Worm (Caenorhabditis elegans): ENCODE results near the gene enu-3.1.

DNA sequence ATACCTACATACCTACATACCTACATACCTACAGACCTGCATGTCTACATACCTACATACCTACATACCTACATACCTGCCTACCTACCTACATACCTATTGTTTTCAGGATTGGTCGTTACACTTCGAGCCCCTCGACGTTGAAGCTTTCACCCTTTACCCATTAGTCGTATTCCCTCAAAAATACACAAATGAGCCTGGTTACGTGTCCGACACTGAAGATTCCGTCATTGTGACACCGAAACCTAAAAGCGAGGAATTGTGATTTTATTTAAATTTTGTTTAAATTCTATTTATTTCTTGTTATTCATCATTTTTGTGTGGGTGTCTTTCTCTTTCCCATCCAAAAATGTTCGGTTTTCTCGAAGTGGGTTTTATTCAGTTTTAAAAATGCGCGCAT lies 43.1 kb downstream of the enu-3.1 start, which contains the start of gene D2045.7:
- TF ChIP-seq ZK546.5 (tag; optimal IDR thresholded peaks at IDR 0.05) (no peak), nhr-6 (tag; optimal IDR thresholded peaks at IDR 0.05) (no peak), snpc-4 (tag; optimal IDR thresholded peaks at IDR 0.05) (no peak), php-3 (GFP tag; IDR thresholded peaks at IDR 0.05) (no peak), egl-43 (GFP tag; IDR thresholded peaks at IDR 0.05) (no peak), nhr-237 (tag; optimal IDR thresholded peaks at IDR 0.05) (no peak), lsy-2 (tag; optimal IDR thresholded peaks at IDR 0.05) (no peak), unc-130 (GFP tag; optimal IDR thresholded peaks at IDR 0.05) (no peak), nhr-102 (tag; optimal IDR thresholded peaks at IDR 0.05) (no peak), madf-9 (GFP tag; conservative IDR thresholded peaks at IDR 0.05) (no peak)

Measured in whole organism, L4 larva.